Worm (Caenorhabditis elegans) whole organism, mixed stage, embryonic: ENCODE data around the gene Y80D4G.2.

Experiments used
- cnd-1 ChIP-seq: fragments of 200-800 bp; sonication (Bioruptor generic); optimal IDR thresholded peaks from 2 replicates; lab custom pipeline; 2018; ENCODE audit warnings: mild to moderate bottlenecking, missing genetic modification characterization, missing compliant biosample characterization
- elt-1 ChIP-seq: sonication (generic microtip); optimal IDR thresholded peaks from 2 replicates; lab custom pipeline; 2017; ENCODE audit warnings: missing genetic modification characterization, mild to moderate bottlenecking, missing compliant biosample characterization, antibody characterized with exemption, moderate library complexity, borderline replicate concordance; ENCODE audit not compliant: insufficient read depth
- elt-3 ChIP-seq: fragments of 150-350 bp; optimal IDR thresholded peaks from 2 replicates; lab custom pipeline; 2014; ENCODE audit warnings: missing biosample characterization, missing genetic modification characterization
- lsy-2 ChIP-seq: fragments of 150-350 bp; optimal IDR thresholded peaks from 2 replicates; lab custom pipeline; 2014; ENCODE audit warnings: missing biosample characterization, missing genetic modification characterization
- mab-5 ChIP-seq: fragments of 150-350 bp; optimal IDR thresholded peaks from 2 replicates; lab custom pipeline; 2014; ENCODE audit warnings: missing biosample characterization, missing genetic modification characterization
- nhr-12 ChIP-seq: fragments of 150-350 bp; optimal IDR thresholded peaks from 2 replicates; lab custom pipeline; 2014; ENCODE audit warnings: missing biosample characterization, missing genetic modification characterization
- nhr-237 ChIP-seq: fragments of 150-350 bp; optimal IDR thresholded peaks from 2 replicates; lab custom pipeline; 2014; ENCODE audit warnings: missing biosample characterization, missing genetic modification characterization
- nhr-28 ChIP-seq: fragments of 150-350 bp; optimal IDR thresholded peaks from 2 replicates; lab custom pipeline; 2014; ENCODE audit warnings: missing biosample characterization, missing genetic modification characterization
- nhr-76 ChIP-seq: sonication (generic microtip); optimal IDR thresholded peaks from 2 replicates; lab custom pipeline; 2017; ENCODE audit warnings: missing biosample characterization, missing genetic modification characterization
- snpc-4 ChIP-seq: fragments of 150-350 bp; optimal IDR thresholded peaks from 2 replicates; lab custom pipeline; 2014; ENCODE audit warnings: missing biosample characterization, missing genetic modification characterization
- sptf-1 ChIP-seq: sonication (generic microtip); optimal IDR thresholded peaks from 2 replicates; lab custom pipeline; 2017; ENCODE audit warnings: mild to moderate bottlenecking, missing genetic modification characterization, moderate library complexity, missing compliant biosample characterization
- ztf-11 ChIP-seq: fragments of 150-350 bp; optimal IDR thresholded peaks from 2 replicates; lab custom pipeline; 2014; ENCODE audit warnings: missing biosample characterization, missing genetic modification characterization

DNA sequence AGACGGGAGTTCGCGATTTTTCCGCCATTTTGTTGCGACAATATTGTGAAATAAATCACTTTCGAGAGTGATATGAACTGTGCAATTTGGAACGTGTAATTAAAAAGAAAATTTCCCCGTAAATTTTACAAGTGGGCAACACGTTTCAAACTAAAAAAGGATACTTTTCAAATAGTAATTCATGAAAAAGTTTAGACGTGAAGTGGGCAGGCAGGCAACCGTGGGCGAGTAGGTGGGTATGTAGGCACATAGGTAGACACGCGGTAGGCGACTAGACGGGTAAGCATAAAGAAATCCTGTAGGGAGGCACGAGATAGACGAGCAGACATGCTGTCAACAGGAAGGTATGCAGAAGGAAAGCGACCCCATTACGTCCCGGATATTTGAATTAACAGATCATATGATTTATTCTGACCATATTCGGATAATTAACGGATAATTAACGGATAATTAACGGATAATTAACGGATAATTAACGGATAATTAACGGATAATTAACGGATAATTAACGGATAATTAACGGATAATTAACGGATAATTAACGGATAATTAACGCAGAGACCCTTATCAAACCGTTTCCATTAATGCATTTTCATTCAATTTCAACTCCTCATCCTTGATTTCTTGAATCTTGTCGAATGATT is 975 bp downstream of the Y80D4G.2 start, which contains the start of gene R13A5.11:
- no peak for TF ChIP-seq mab-5 (tag; lab: Kevin White, UChicago)
- TF ChIP-seq nhr-76 (tag; lab: Kevin White, UChicago): no peak
- TF ChIP-seq ztf-11 (tag; lab: Kevin White, UChicago): no peak
- no peak for TF ChIP-seq nhr-12 (tag; lab: Kevin White, UChicago)
- no peak for TF ChIP-seq nhr-28 (tag; lab: Kevin White, UChicago)
- TF ChIP-seq cnd-1: no peak
- TF ChIP-seq elt-1 (tag; lab: Kevin White, UChicago): no peak
- TF ChIP-seq lsy-2 (tag; lab: Kevin White, UChicago): no peak
- no peak for TF ChIP-seq elt-3 (tag; lab: Kevin White, UChicago)
- TF ChIP-seq nhr-237: no peak
- no peak for TF ChIP-seq sptf-1 (tag; lab: Kevin White, UChicago)
- no peak for TF ChIP-seq snpc-4
